Worm (Caenorhabditis elegans) whole organism, L1 larva: ENCODE data around the gene Y62H9A.9.
A peak's percentile ranks its signal among the peaks of the same experiment; 100 is the strongest.

ENCODE experiments used
- Y116A8C.19 ChIP-seq: sonication (generic microtip); optimal IDR thresholded peaks from 2 replicates; lab custom pipeline; 2016; ENCODE audit warnings: missing compliant biosample characterization, missing genetic modification characterization, borderline replicate concordance
- dpl-1 ChIP-seq, 3 experiments: fragments of 150-350 bp in 2 of 3; sonication (generic microtip) in 1 of 3; optimal IDR thresholded peaks; 2 replicates each; lab custom pipeline; 2014 to 2017; ENCODE audit warnings: missing biosample characterization in 3 of 3, missing genetic modification characterization in 3 of 3, missing genetic modification reagents in 3 of 3
- dsc-1 ChIP-seq: sonication (generic microtip); optimal IDR thresholded peaks from 2 replicates; lab custom pipeline; 2016; ENCODE audit warnings: mild to moderate bottlenecking, missing genetic modification characterization, missing compliant biosample characterization
- efl-1 ChIP-seq, 4 experiments: fragments of 150-350 bp; optimal IDR thresholded peaks in 3 of 4; peaks in 1 of 4; 1 replicate in 1 of 4; 2 replicates in 3 of 4; lab custom pipeline; 2014; ENCODE audit warnings: missing biosample characterization in 2 of 4, missing genetic modification characterization in 2 of 4, missing genetic modification reagents in 2 of 4
- efl-3 ChIP-seq: fragments of 200-800 bp; sonication (Bioruptor generic); optimal IDR thresholded peaks from 2 replicates; lab custom pipeline; 2018; ENCODE audit warnings: mild to moderate bottlenecking, missing genetic modification characterization, missing compliant biosample characterization
- fkh-10 ChIP-seq: sonication (generic microtip); optimal IDR thresholded peaks from 2 replicates; lab custom pipeline; 2017; ENCODE audit warnings: missing biosample characterization, missing genetic modification reagents, missing genetic modification characterization
- fkh-4 ChIP-seq: sonication (generic microtip); optimal IDR thresholded peaks from 2 replicates; lab custom pipeline; 2016; ENCODE audit warnings: missing compliant biosample characterization, missing genetic modification characterization, borderline replicate concordance
- fkh-8 ChIP-seq: sonication (generic microtip); optimal IDR thresholded peaks from 2 replicates; lab custom pipeline; 2016; ENCODE audit warnings: mild to moderate bottlenecking, missing genetic modification characterization, missing compliant biosample characterization
- grh-1 ChIP-seq: fragments of 200-800 bp; sonication (Bioruptor generic); IDR thresholded peaks from 2 replicates; pipeline ENCODE4 v1.3.6; 2022; ENCODE audit warnings: missing genetic modification reagents, missing genetic modification characterization, missing compliant biosample characterization
- hlh-4 ChIP-seq: sonication (generic microtip); optimal IDR thresholded peaks from 2 replicates; lab custom pipeline; 2016; ENCODE audit warnings: mild to moderate bottlenecking, missing genetic modification characterization, missing compliant biosample characterization
- irx-1 ChIP-seq: sonication (generic microtip); optimal IDR thresholded peaks from 2 replicates; lab custom pipeline; 2016; ENCODE audit warnings: missing genetic modification characterization, missing compliant biosample characterization
- lin-35 ChIP-seq, 2 experiments: fragments of 150-350 bp; optimal IDR thresholded peaks; 2 replicates each; lab custom pipeline; 2014; ENCODE audit warnings: missing biosample characterization in 2 of 2, missing genetic modification characterization in 2 of 2, missing genetic modification reagents in 2 of 2
- mef-2 ChIP-seq: fragments of 150-350 bp; optimal IDR thresholded peaks from 2 replicates; lab custom pipeline; 2014; ENCODE audit warnings: missing biosample characterization, missing genetic modification characterization
- mep-1 ChIP-seq: fragments of 150-350 bp; optimal IDR thresholded peaks from 2 replicates; lab custom pipeline; 2014; ENCODE audit warnings: missing biosample characterization, missing genetic modification characterization
- nhr-11 ChIP-seq: fragments of 150-350 bp; optimal IDR thresholded peaks from 2 replicates; lab custom pipeline; 2014; ENCODE audit warnings: missing biosample characterization, missing genetic modification characterization
- nhr-28 ChIP-seq: fragments of 150-350 bp; optimal IDR thresholded peaks from 2 replicates; lab custom pipeline; 2014; ENCODE audit warnings: missing biosample characterization, missing genetic modification characterization
- nhr-71 ChIP-seq: sonication (generic microtip); optimal IDR thresholded peaks from 2 replicates; lab custom pipeline; 2016; ENCODE audit warnings: mild to moderate bottlenecking, missing genetic modification characterization, moderate library complexity, missing compliant biosample characterization
- pag-3 ChIP-seq: sonication (generic microtip); optimal IDR thresholded peaks from 2 replicates; lab custom pipeline; 2017; ENCODE audit warnings: missing genetic modification characterization, mild to moderate bottlenecking, missing compliant biosample characterization, antibody characterized with exemption, borderline replicate concordance; ENCODE audit not compliant: insufficient read depth
- pax-3 ChIP-seq: fragments of 200-800 bp; sonication (Bioruptor generic); optimal IDR thresholded peaks from 2 replicates; lab custom pipeline; 2018; ENCODE audit warnings: mild to moderate bottlenecking, missing genetic modification characterization, moderate library complexity, missing compliant biosample characterization
- pqm-1 ChIP-seq: sonication (generic microtip); optimal IDR thresholded peaks from 3 replicates; lab custom pipeline; 2017; ENCODE audit warnings: missing biosample characterization, missing genetic modification characterization
- snu-23 ChIP-seq: sonication (generic microtip); optimal IDR thresholded peaks from 2 replicates; lab custom pipeline; 2016; ENCODE audit warnings: missing genetic modification characterization, missing compliant biosample characterization
- sox-4 ChIP-seq: sonication (generic microtip); optimal IDR thresholded peaks from 2 replicates; lab custom pipeline; 2016; ENCODE audit warnings: missing genetic modification characterization, missing compliant biosample characterization
- sptf-1 ChIP-seq: fragments of 150-350 bp; optimal IDR thresholded peaks from 2 replicates; lab custom pipeline; 2014; ENCODE audit warnings: missing biosample characterization, missing genetic modification characterization
- sup-37 ChIP-seq: fragments of 200-800 bp; sonication (Bioruptor generic); optimal IDR thresholded peaks from 2 replicates; lab custom pipeline; 2018; ENCODE audit warnings: mild to moderate bottlenecking, missing genetic modification characterization, missing compliant biosample characterization
- swsn-7 ChIP-seq: sonication (generic microtip); optimal IDR thresholded peaks from 2 replicates; lab custom pipeline; 2016; ENCODE audit warnings: missing genetic modification characterization, missing compliant biosample characterization
- unc-130 ChIP-seq: fragments of 150-350 bp; optimal IDR thresholded peaks from 2 replicates; lab custom pipeline; 2017; ENCODE audit warnings: missing biosample characterization, missing genetic modification characterization, inconsistent platforms
- zag-1 ChIP-seq: fragments of 150-350 bp; optimal IDR thresholded peaks from 2 replicates; lab custom pipeline; 2014; ENCODE audit warnings: missing biosample characterization, missing genetic modification characterization

Y62H9A.9 gene

DNA sequence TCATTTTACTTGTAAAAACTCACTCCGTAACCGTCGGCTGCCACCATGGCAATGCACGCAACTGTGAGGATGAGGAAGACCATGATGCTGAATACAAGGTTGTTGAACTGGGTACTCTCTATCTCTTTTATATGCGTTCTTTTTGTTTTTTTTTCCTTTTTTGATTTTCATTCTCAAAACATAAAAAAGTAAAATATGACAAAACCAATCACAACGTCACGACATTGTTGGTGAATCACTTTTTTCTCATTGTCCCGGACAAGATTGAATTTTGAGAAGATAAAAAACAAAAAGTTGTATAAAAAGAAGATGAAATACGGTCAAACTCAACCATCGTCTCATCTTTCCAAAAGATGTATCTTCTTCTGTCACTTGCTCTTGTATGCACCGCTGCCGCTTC lies 15.1 kb downstream of the Y62H9A.9 start, which contains the start of the genes Y62H9A.5 and ule-5:
Gene Y62H9A.5, minus strand, starts transcription at position 101 of the 400 bp plus-strand sequence.
Gene ule-5, plus strand, starts transcription at position 328 of the 400 bp plus-strand sequence.
- TF ChIP-seq irx-1 (tag; lab: Kevin White, UChicago) = no peak

- TF ChIP-seq pqm-1 (tag; lab: Kevin White, UChicago) (no peak), lin-35 (GFP tag; optimal IDR thresholded peaks at IDR 0.05; lab: Kevin White, UChicago) (no peak), mef-2 (tag; lab: Kevin White, UChicago) (no peak), efl-3 (GFP tag; lab: Kevin White, UChicago) (no peak), grh-1 (GFP tag; lab: Robert Waterston, UW) (no peak), sup-37 (no peak), snu-23 (no peak), efl-1 (optimal IDR thresholded peaks at IDR 0.05; lab: Kevin White, UChicago) (no peak), efl-1 (GFP tag; optimal IDR thresholded peaks at IDR 0.05 in 1 of 2; lab: Kevin White, UChicago) (no peak), swsn-7 (tag; lab: Kevin White, UChicago) (no peak), sptf-1 (tag; lab: Kevin White, UChicago) (no peak), sox-4 (no peak), fkh-8 (tag; lab: Kevin White, UChicago) (no peak), mep-1 (no peak), unc-130 (tag; lab: Kevin White, UChicago) (no peak), fkh-10 (GFP tag; lab: Kevin White, UChicago) (no peak), nhr-11 (no peak), nhr-28 (no peak)
- TF ChIP-seq, all 84 proteins: peak for 0
Measured at ce11 chrX:11879871-11880270, 18.1 kb downstream of the Y62H9A.9 start, which contains the start of the genes Y62H9A.3 and Y62H9A.4. TSS of gene Y62H9A.3 (minus strand) at chrX:11879971. TSS of gene Y62H9A.4 (plus strand) at chrX:11880126.

DNA sequence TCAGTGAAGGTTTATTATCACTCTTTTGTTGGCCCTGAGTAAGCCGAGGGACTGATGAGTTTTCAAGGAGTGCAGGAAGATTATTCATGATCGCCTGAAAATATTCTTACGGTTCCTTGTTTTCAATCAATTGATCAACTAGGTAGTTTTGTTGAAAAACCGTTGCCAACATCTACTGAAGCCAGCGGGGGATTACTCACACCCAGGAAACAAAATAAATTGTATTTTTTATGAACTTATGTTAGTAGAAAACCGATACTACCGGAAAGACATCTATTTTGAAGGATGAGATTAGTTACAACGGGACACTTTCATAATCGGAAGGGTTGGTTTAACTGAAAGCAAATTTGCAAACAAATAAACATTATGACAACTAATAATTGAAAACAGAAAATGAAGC lies 19.8 kb downstream of the Y62H9A.9 start, which contains the start of gene Y62H9A.2:
Gene Y62H9A.2, minus strand, starts transcription at position 101 of the 400 bp plus-strand sequence.
- TF ChIP-seq efl-1 (optimal IDR thresholded peaks at IDR 0.05; lab: Kevin White, UChicago) = no peak
- peak in 1 of 2 experiments; percentile 45 for TF ChIP-seq efl-1 (GFP tag; optimal IDR thresholded peaks at IDR 0.05 in 1 of 2; lab: Kevin White, UChicago)
- no peak for TF ChIP-seq swsn-7 (tag; lab: Kevin White, UChicago)

DNA sequence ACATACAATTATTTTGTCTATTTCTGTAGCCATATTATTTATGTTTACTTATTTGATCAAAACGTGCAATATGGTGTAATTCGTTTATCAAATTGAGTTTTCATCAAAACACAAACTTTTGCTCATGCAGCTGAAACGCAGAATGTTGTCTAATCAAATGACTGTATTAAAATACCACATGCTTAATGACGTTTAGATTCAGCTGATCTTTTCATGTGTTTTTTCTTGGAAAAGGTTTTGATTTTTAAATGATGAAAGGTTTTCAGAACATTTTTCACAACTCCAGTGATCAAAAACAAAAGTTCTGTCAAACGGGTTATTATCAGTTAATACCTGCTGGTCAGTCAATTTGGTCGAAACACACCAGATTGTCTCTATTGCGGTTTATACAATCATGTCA lies 22.7 kb downstream of the Y62H9A.9 start, which contains the start of gene Y62H9A.1:
Gene Y62H9A.1, plus strand, starts transcription at position 282 of the 400 bp plus-strand sequence.
- no peak for TF ChIP-seq grh-1 (GFP tag; lab: Robert Waterston, UW)
- TF ChIP-seq pax-3 (tag; lab: Kevin White, UChicago) = peak; percentile 25
- TF ChIP-seq fkh-8 (tag; lab: Kevin White, UChicago) = peak; percentile 25
- TF ChIP-seq nhr-71 (tag; lab: Kevin White, UChicago) = peak; percentile 53
- TF ChIP-seq swsn-7 (tag; lab: Kevin White, UChicago) = no peak
- peak; percentile 64 for TF ChIP-seq hlh-4 (tag; lab: Kevin White, UChicago)
- TF ChIP-seq zag-1 (tag; lab: Kevin White, UChicago) = no peak
- TF ChIP-seq fkh-4 = no peak
- TF ChIP-seq, all 84 proteins: peak for 4

DNA sequence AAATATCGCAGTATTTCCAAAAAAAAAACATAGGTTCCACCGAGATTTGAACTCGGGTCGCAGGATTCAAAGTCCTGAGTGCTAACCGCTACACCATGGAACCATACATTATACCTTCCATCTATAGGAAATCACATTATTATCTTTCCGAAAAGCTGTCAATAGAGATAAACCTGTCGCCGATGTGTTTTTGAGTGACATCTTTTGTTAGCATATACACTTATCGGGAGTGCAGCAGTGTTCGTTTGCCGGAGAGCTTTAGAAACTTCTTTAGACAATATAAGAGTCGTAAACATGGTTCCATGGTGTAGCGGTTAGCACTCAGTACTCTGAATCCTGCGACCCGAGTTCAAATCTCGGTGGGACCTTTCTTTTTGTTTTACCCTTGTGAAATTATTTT lies 25.7 kb downstream of the Y62H9A.9 start:
- TF ChIP-seq nhr-28 (no peak), pag-3 (tag; lab: Kevin White, UChicago) (no peak), efl-1 (optimal IDR thresholded peaks at IDR 0.05; lab: Kevin White, UChicago) (no peak), efl-1 (GFP tag; optimal IDR thresholded peaks at IDR 0.05 in 1 of 2; lab: Kevin White, UChicago) (peak in 1 of 2 experiments; percentile 63), sup-37 (no peak), dpl-1 (GFP tag; optimal IDR thresholded peaks at IDR 0.05; lab: Kevin White, UChicago) (no peak), hlh-4 (tag; lab: Kevin White, UChicago) (no peak)
- TF ChIP-seq, all 84 proteins: peak for 1

DNA sequence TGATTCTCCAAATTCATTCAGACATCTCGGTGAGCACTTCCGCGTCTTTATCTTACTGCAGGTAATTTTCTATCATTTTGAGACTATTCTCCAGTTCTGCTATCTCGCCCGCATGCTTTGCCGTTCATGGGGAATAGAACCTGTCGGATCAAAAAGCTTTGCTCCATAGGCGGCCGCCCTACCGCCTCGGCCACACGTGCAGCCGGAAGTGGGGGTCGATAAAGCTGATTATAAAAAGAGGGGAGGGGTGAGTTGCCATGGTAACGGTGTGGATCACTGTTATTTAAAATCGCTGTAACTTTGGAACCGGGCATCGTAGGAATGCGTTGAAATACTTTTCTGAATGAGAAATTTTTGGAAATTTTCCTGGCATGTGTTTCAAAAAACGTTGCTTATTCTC lies 27.5 kb downstream of the Y62H9A.9 start:
- peak; percentile 44 for TF ChIP-seq dsc-1
- no peak for TF ChIP-seq unc-130 (tag; lab: Kevin White, UChicago)
- TF ChIP-seq fkh-8 (tag; lab: Kevin White, UChicago) = peak; percentile 63
- TF ChIP-seq Y116A8C.19 (tag; lab: Kevin White, UChicago) = no peak
